Fruit fly (Drosophila melanogaster) whole organism, prepupa: ENCODE data around the gene CG2003.

Source experiments
- Blimp-1 ChIP-seq: fragments of 200-800 bp; sonication (Bioruptor generic); optimal IDR thresholded peaks from 3 replicates; lab custom pipeline; 2017; ENCODE audit warnings: missing biosample characterization, missing genetic modification characterization, mild to moderate bottlenecking, moderate library complexity, missing genetic modification reagents
- CG10631 ChIP-seq: fragments of 200-800 bp; sonication (Bioruptor generic); optimal IDR thresholded peaks from 2 replicates; lab custom pipeline; 2016; ENCODE audit warnings: missing biosample characterization, missing genetic modification characterization
- CG11294 ChIP-seq: fragments of 200-800 bp; sonication (Bioruptor generic); IDR thresholded peaks from 2 replicates; pipeline ENCODE4 v1.3.6; 2022; ENCODE audit warnings: missing biosample characterization, missing genetic modification characterization
- CG15336 ChIP-seq: fragments of 200-800 bp; sonication (Bioruptor generic); IDR thresholded peaks from 2 replicates; pipeline ENCODE4 v1.3.6; 2022; ENCODE audit warnings: missing biosample characterization, missing genetic modification characterization
- CG1621 ChIP-seq: fragments of 200-800 bp; sonication (Bioruptor generic); optimal IDR thresholded peaks from 3 replicates; lab custom pipeline; 2018; ENCODE audit warnings: missing biosample characterization, mild to moderate bottlenecking, missing genetic modification characterization
- CG16779 ChIP-seq: fragments of 200-800 bp; sonication (Bioruptor generic); optimal IDR thresholded peaks from 3 replicates; lab custom pipeline; 2017; ENCODE audit warnings: missing biosample characterization, mild to moderate bottlenecking, missing genetic modification characterization
- CG3032 ChIP-seq: fragments of 200-800 bp; optimal IDR thresholded peaks from 2 replicates; lab custom pipeline; 2019; ENCODE audit warnings: missing biosample characterization, mild to moderate bottlenecking, missing genetic modification characterization, moderate library complexity
- CG31627 ChIP-seq: fragments of 200-800 bp; sonication (Bioruptor generic); optimal IDR thresholded peaks from 3 replicates; lab custom pipeline; 2016; ENCODE audit warnings: missing biosample characterization, missing genetic modification characterization
- CG32006 ChIP-seq: fragments of 200-800 bp; sonication (Bioruptor generic); optimal IDR thresholded peaks from 3 replicates; lab custom pipeline; 2017; ENCODE audit warnings: missing biosample characterization, mild to moderate bottlenecking, missing genetic modification characterization
- CG34406 ChIP-seq: fragments of 200-800 bp; sonication (Bioruptor generic); optimal IDR thresholded peaks from 3 replicates; lab custom pipeline; 2016; ENCODE audit warnings: missing biosample characterization, missing genetic modification characterization
- CG3919 ChIP-seq: fragments of 200-800 bp; sonication (Bioruptor generic); optimal IDR thresholded peaks from 3 replicates; lab custom pipeline; 2016; ENCODE audit warnings: missing biosample characterization, missing genetic modification characterization
- CG4318 ChIP-seq: fragments of 200-800 bp; sonication (Bioruptor generic); optimal IDR thresholded peaks from 3 replicates; lab custom pipeline; 2017; ENCODE audit warnings: missing biosample characterization, mild to moderate bottlenecking, missing genetic modification characterization
- CG6163 ChIP-seq: fragments of 200-800 bp; sonication (Bioruptor generic); IDR thresholded peaks from 3 replicates; pipeline ENCODE4 v1.3.6; 2022; ENCODE audit warnings: missing biosample characterization, missing genetic modification characterization
- CG6276 ChIP-seq: fragments of 200-800 bp; sonication (Bioruptor generic); optimal IDR thresholded peaks from 2 replicates; lab custom pipeline; 2017; ENCODE audit warnings: missing biosample characterization, mild to moderate bottlenecking, missing genetic modification characterization
- CG6792 ChIP-seq: fragments of 200-800 bp; sonication (Bioruptor generic); optimal IDR thresholded peaks from 3 replicates; lab custom pipeline; 2016; ENCODE audit warnings: missing biosample characterization, missing genetic modification characterization
- CG6808 ChIP-seq: fragments of 200-800 bp; sonication (Bioruptor generic); optimal IDR thresholded peaks from 3 replicates; lab custom pipeline; 2017; ENCODE audit warnings: missing biosample characterization, missing genetic modification characterization, mild to moderate bottlenecking, moderate library complexity, missing genetic modification reagents
- CG6854 ChIP-seq: fragments of 200-800 bp; sonication (Bioruptor generic); optimal IDR thresholded peaks from 2 replicates; lab custom pipeline; 2017; ENCODE audit warnings: missing biosample characterization, mild to moderate bottlenecking, missing genetic modification characterization
- CG7368 ChIP-seq: fragments of 200-800 bp; sonication (Bioruptor generic); optimal IDR thresholded peaks from 3 replicates; lab custom pipeline; 2016; ENCODE audit warnings: missing biosample characterization, missing genetic modification characterization
- CG8119 ChIP-seq: fragments of 200-800 bp; sonication (Bioruptor generic); IDR thresholded peaks from 3 replicates; pipeline ENCODE4 v1.3.6; 2022; ENCODE audit warnings: missing biosample characterization, missing genetic modification characterization
- CG8319 ChIP-seq: fragments of 200-800 bp; sonication (Bioruptor generic); optimal IDR thresholded peaks from 3 replicates; lab custom pipeline; 2016; ENCODE audit warnings: missing biosample characterization, missing genetic modification characterization
- CG8632 ChIP-seq: fragments of 200-800 bp; sonication (Bioruptor generic); optimal IDR thresholded peaks from 3 replicates; lab custom pipeline; 2016; ENCODE audit warnings: missing biosample characterization, missing genetic modification characterization
- CG9139 ChIP-seq: fragments of 200-800 bp; sonication (Bioruptor generic); optimal IDR thresholded peaks from 3 replicates; lab custom pipeline; 2017; ENCODE audit warnings: missing biosample characterization, mild to moderate bottlenecking, missing genetic modification characterization
- Eip75B ChIP-seq: fragments of 200-800 bp; sonication (Bioruptor generic); optimal IDR thresholded peaks from 3 replicates; lab custom pipeline; 2016; ENCODE audit warnings: missing biosample characterization, missing genetic modification characterization
- Eip78C ChIP-seq: fragments of 200-800 bp; sonication (Bioruptor generic); peaks from one replicate; lab custom pipeline; 2016; ENCODE audit warnings: missing biosample characterization, missing genetic modification characterization
- Ets21C ChIP-seq: fragments of 200-800 bp; sonication (Bioruptor generic); optimal IDR thresholded peaks from 3 replicates; lab custom pipeline; 2016; ENCODE audit warnings: missing biosample characterization, missing genetic modification characterization
- Ets96B ChIP-seq: fragments of 200-800 bp; optimal IDR thresholded peaks from 2 replicates; lab custom pipeline; 2019; ENCODE audit warnings: missing biosample characterization, mild to moderate bottlenecking, missing genetic modification characterization, moderate library complexity
- Gug ChIP-seq: fragments of 200-800 bp; sonication (Bioruptor generic); IDR thresholded peaks from 2 replicates; pipeline ENCODE4 v1.3.6; 2022; ENCODE audit warnings: missing biosample characterization, missing genetic modification characterization
- Hr39 ChIP-seq: fragments of 200-800 bp; sonication (Bioruptor generic); optimal IDR thresholded peaks from 2 replicates; lab custom pipeline; 2016; ENCODE audit warnings: missing biosample characterization, missing genetic modification characterization
- Hr4 ChIP-seq: fragments of 200-800 bp; sonication (Bioruptor generic); optimal IDR thresholded peaks from 3 replicates; lab custom pipeline; 2016; ENCODE audit warnings: missing biosample characterization, missing genetic modification characterization
- Lpt ChIP-seq: fragments of 200-800 bp; sonication (Bioruptor generic); optimal IDR thresholded peaks from 3 replicates; lab custom pipeline; 2016; ENCODE audit warnings: missing biosample characterization, missing genetic modification characterization
- Met ChIP-seq: fragments of 200-800 bp; sonication (Bioruptor generic); optimal IDR thresholded peaks from 3 replicates; lab custom pipeline; 2016; ENCODE audit warnings: missing biosample characterization, missing genetic modification characterization
- OdsH ChIP-seq: fragments of 200-800 bp; sonication (Bioruptor generic); optimal IDR thresholded peaks from 3 replicates; lab custom pipeline; 2016; ENCODE audit warnings: missing biosample characterization, missing genetic modification characterization
- Smox ChIP-seq: fragments of 200-800 bp; sonication (Bioruptor generic); optimal IDR thresholded peaks from 3 replicates; lab custom pipeline; 2016; ENCODE audit warnings: missing biosample characterization, missing genetic modification characterization
- Sox15 ChIP-seq: fragments of 200-800 bp; sonication (Bioruptor generic); optimal IDR thresholded peaks from 3 replicates; lab custom pipeline; 2016; ENCODE audit warnings: missing biosample characterization, missing genetic modification characterization
- achi ChIP-seq: fragments of 200-800 bp; sonication (Bioruptor generic); optimal IDR thresholded peaks from 3 replicates; lab custom pipeline; 2016; ENCODE audit warnings: missing biosample characterization, missing genetic modification characterization
- acj6 ChIP-seq: fragments of 200-800 bp; sonication (Bioruptor generic); optimal IDR thresholded peaks from 3 replicates; lab custom pipeline; 2016; ENCODE audit warnings: missing biosample characterization, missing genetic modification characterization
- dac ChIP-seq: fragments of 200-800 bp; sonication (Bioruptor generic); optimal IDR thresholded peaks from 2 replicates; lab custom pipeline; 2017; ENCODE audit warnings: missing biosample characterization, mild to moderate bottlenecking, missing genetic modification characterization
- fd59A ChIP-seq: fragments of 200-800 bp; sonication (Bioruptor generic); optimal IDR thresholded peaks from 2 replicates; lab custom pipeline; 2017; ENCODE audit warnings: missing biosample characterization, mild to moderate bottlenecking, missing genetic modification characterization, missing genetic modification reagents
- fd85E ChIP-seq: fragments of 200-800 bp; sonication (Bioruptor generic); optimal IDR thresholded peaks from 3 replicates; lab custom pipeline; 2016; ENCODE audit warnings: missing biosample characterization, missing genetic modification characterization
- fkh ChIP-seq: fragments of 200-800 bp; sonication (Bioruptor generic); optimal IDR thresholded peaks from 3 replicates; lab custom pipeline; 2017; ENCODE audit warnings: missing biosample characterization, mild to moderate bottlenecking, missing genetic modification characterization, moderate library complexity
- lz ChIP-seq: fragments of 200-800 bp; sonication (Bioruptor generic); optimal IDR thresholded peaks from 3 replicates; lab custom pipeline; 2016; ENCODE audit warnings: missing biosample characterization, missing genetic modification characterization
- net ChIP-seq: fragments of 200-800 bp; sonication (Bioruptor generic); optimal IDR thresholded peaks from 3 replicates; lab custom pipeline; 2016; ENCODE audit warnings: missing biosample characterization, missing genetic modification characterization
- pdm3 ChIP-seq: fragments of 200-800 bp; sonication (Bioruptor generic); optimal IDR thresholded peaks from 3 replicates; lab custom pipeline; 2016; ENCODE audit warnings: missing biosample characterization, missing genetic modification characterization
- salr ChIP-seq, 2 experiments: fragments of 200-800 bp; sonication (Bioruptor generic); optimal IDR thresholded peaks; 3 replicates each; lab custom pipeline; 2016 to 2018; ENCODE audit warnings: missing biosample characterization in 2 of 2, missing genetic modification characterization in 2 of 2, mild to moderate bottlenecking in 1 of 2
- spab ChIP-seq: fragments of 200-800 bp; sonication (Bioruptor generic); optimal IDR thresholded peaks from 2 replicates; lab custom pipeline; 2017; ENCODE audit warnings: missing biosample characterization, mild to moderate bottlenecking, missing genetic modification characterization, missing genetic modification reagents
- ss ChIP-seq, 2 experiments: fragments of 200-800 bp; sonication (Bioruptor generic); optimal IDR thresholded peaks; 2 replicates in 1 of 2; 3 replicates in 1 of 2; lab custom pipeline; 2017 to 2018; ENCODE audit warnings: mild to moderate bottlenecking in 2 of 2, missing biosample characterization in 2 of 2, missing genetic modification characterization in 2 of 2, moderate library complexity in 1 of 2
- svp ChIP-seq: fragments of 200-800 bp; sonication (Bioruptor generic); peaks from one replicate; lab custom pipeline; 2016; ENCODE audit warnings: missing biosample characterization, missing genetic modification characterization
- topi ChIP-seq: fragments of 200-800 bp; sonication (Bioruptor generic); optimal IDR thresholded peaks from 3 replicates; lab custom pipeline; 2016; ENCODE audit warnings: missing biosample characterization, missing genetic modification characterization
- vri ChIP-seq: fragments of 200-800 bp; sonication (Bioruptor generic); optimal IDR thresholded peaks from 3 replicates; lab custom pipeline; 2016; ENCODE audit warnings: missing biosample characterization, mild to moderate bottlenecking, missing genetic modification characterization

The CG2003 gene

dm6 chr3R:31961306-31961705, 16.6 kb upstream of the CG2003 start (continued):
- peak; percentile 39; the same call in 1 of the 3 replicates for TF ChIP-seq CG6163 (GFP tag; lab: Robert Waterston, UW)
- TF ChIP-seq Hr39: peak; percentile 40
- peak; percentile 42 for TF ChIP-seq CG10631 (GFP tag; lab: Kevin White, UChicago)
- no peak for TF ChIP-seq Ets21C
- TF ChIP-seq CG3919: peak; percentile 45
- TF ChIP-seq fkh: no peak
- TF ChIP-seq CG6854 (GFP tag; lab: Kevin White, UChicago): no peak
- TF ChIP-seq Smox: no peak
- TF ChIP-seq CG31627: peak; percentile 13
- no peak for TF ChIP-seq CG11294 (GFP tag; lab: Robert Waterston, UW)
- peak; percentile 60 for TF ChIP-seq CG32006 (GFP tag; lab: Kevin White, UChicago)
- no peak for TF ChIP-seq Blimp-1
- peak; percentile 64 for TF ChIP-seq net (GFP tag; lab: Kevin White, UChicago)
- TF ChIP-seq CG6792 (GFP tag; lab: Kevin White, UChicago): peak; percentile 44
- no peak for TF ChIP-seq lz (GFP tag; lab: Kevin White, UChicago)
- TF ChIP-seq topi: peak; percentile 19
- no peak for TF ChIP-seq ss (GFP tag; optimal IDR thresholded peaks at IDR 0.05; lab: Kevin White, UChicago)

DNA sequence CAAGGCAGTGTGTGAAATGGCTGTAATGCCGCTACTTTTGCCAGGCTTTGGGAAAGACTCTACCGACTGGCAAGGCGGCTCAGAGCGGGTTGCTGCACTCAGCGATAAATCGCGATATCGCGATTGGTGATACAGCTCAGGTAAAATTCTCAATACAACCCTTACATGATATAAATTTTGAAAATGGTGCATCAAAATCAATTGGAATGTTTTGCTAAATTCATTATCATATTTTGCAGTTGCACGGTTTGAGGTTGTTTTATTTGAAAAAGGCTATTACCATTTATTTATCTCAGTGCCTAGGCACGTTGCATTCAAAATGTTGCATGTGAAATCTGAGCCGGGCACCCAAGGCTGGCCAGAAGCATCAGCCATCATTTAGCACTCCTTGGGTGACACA, 14.8 kb upstream of the CG2003 start:
- TF ChIP-seq CG6792 (GFP tag; lab: Kevin White, UChicago): no peak
- TF ChIP-seq salr (GFP tag; optimal IDR thresholded peaks at IDR 0.05; lab: Kevin White, UChicago): peak; percentile 28 to 29
- peak; percentile 66 for TF ChIP-seq Ets96B (tag; lab: Kevin White, UChicago)
- TF ChIP-seq Eip78C (GFP tag; lab: Kevin White, UChicago): peak; percentile 89
- peak; percentile 17 for TF ChIP-seq CG4318
- TF ChIP-seq Hr4 (GFP tag; lab: Kevin White, UChicago): peak; percentile 66
- no peak for TF ChIP-seq fd85E (GFP tag; lab: Kevin White, UChicago)
- peak; percentile 64 for TF ChIP-seq OdsH (GFP tag; lab: Kevin White, UChicago)
- TF ChIP-seq CG8319 (GFP tag; lab: Kevin White, UChicago): peak; percentile 2
- TF ChIP-seq net (GFP tag; lab: Kevin White, UChicago): peak; percentile 22
- peak; percentile 53 for TF ChIP-seq CG3032 (tag; lab: Kevin White, UChicago)
- TF ChIP-seq Met (GFP tag; lab: Kevin White, UChicago): no peak
- TF ChIP-seq achi: peak; percentile 42
- TF ChIP-seq Eip75B (GFP tag; lab: Kevin White, UChicago): peak; percentile 51
- no peak for TF ChIP-seq vri (GFP tag; lab: Kevin White, UChicago)
- TF ChIP-seq CG7368 (GFP tag; lab: Kevin White, UChicago): peak; percentile 2
- TF ChIP-seq Lpt: peak; percentile 57
- TF ChIP-seq Ets21C: no peak
- TF ChIP-seq CG6808 (GFP tag; lab: Kevin White, UChicago): peak; percentile 66
- TF ChIP-seq CG1621: peak; percentile 48
- peak; percentile 75 for TF ChIP-seq CG32006 (GFP tag; lab: Kevin White, UChicago)
- no peak for TF ChIP-seq svp (GFP tag; lab: Kevin White, UChicago)
- TF ChIP-seq dac (GFP tag; lab: Kevin White, UChicago): peak; percentile 32
- TF ChIP-seq CG15336 (GFP tag; lab: Robert Waterston, UW): 0 out of 2 replicates have a peak, but pooled peaks have one; percentile 33
- peak; percentile 42 for TF ChIP-seq fd59A (GFP tag; lab: Kevin White, UChicago)
- no peak for TF ChIP-seq CG16779 (tag; lab: Kevin White, UChicago)
- TF ChIP-seq CG10631 (GFP tag; lab: Kevin White, UChicago): peak; percentile 47
- peak; percentile 50 for TF ChIP-seq CG3919
- TF ChIP-seq Gug: 0 out of 2 replicates have a peak, but pooled peaks have one; percentile 16
- TF ChIP-seq CG8119 (GFP tag; lab: Robert Waterston, UW): peak; percentile 56; the same call in 2 of the 3 replicates
- peak; percentile 60; the same call in 2 of the 3 replicates for TF ChIP-seq CG6163 (GFP tag; lab: Robert Waterston, UW)
- no peak for TF ChIP-seq CG9139
- no peak for TF ChIP-seq CG8632 (GFP tag; lab: Kevin White, UChicago)
- peak; percentile 2 for TF ChIP-seq Hr39
- no peak for TF ChIP-seq CG34406 (GFP tag; lab: Kevin White, UChicago)
- no peak for TF ChIP-seq Sox15 (GFP tag; lab: Kevin White, UChicago)
- peak; percentile 41 for TF ChIP-seq acj6
- no peak for TF ChIP-seq CG6854 (GFP tag; lab: Kevin White, UChicago)
- TF ChIP-seq Blimp-1: no peak
- TF ChIP-seq Smox: no peak
- peak; percentile 49 for TF ChIP-seq pdm3 (GFP tag; lab: Kevin White, UChicago)
- peak; percentile 52 for TF ChIP-seq spab
- no peak for TF ChIP-seq CG11294 (GFP tag; lab: Robert Waterston, UW)
- no peak for TF ChIP-seq CG6276 (GFP tag; lab: Kevin White, UChicago)
- no peak for TF ChIP-seq fkh
